Worm (Caenorhabditis elegans): ENCODE results near the gene C42D4.19.

DNA sequence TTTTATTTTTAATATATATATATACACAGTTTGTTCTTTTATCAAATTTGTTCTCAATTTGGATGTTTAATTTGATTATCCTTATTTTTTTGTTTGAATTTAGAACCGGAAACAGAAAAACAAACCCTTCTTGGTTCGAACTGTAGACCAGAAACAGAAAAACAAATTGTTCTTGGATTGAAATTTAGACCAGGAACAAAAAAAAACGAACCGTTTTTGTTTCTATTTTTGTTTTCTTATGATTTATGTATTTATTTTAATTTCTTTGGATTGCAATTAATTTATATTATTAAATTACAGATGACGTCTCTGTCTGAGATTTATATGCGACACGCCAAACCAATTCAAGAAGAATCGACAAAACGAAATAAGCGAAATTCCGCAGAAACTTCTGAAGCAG is at the start of gene C42D4.19:
- TF ChIP-seq him-1 (tag; optimal IDR thresholded peaks at IDR 0.05) (no peak), dao-5 (tag; optimal IDR thresholded peaks at IDR 0.05) (no peak), W03F9.2 (tag; optimal IDR thresholded peaks at IDR 0.05) (no peak)

Data from whole organism, L4/young adult.